Worm (Caenorhabditis elegans): ENCODE results near the gene hmg-5.

DNA sequence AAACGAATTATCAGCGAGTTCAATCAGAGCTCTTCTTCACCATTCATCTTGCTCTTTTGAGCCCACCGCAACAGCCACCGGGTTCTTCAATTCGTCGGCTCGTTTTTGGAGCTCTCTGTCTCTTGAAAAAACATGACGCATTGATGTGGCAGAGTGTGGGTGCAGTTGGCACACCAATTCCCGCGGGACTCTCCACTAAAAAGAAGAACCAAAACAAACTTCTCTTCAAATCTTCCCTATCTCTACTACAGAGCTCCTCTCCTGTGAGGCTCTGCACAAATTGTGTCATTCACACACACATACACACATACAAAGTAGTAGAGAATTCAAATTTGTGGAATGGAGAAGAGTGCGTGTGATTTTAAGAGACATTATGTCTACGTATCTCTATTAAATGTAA is 17.0 kb upstream of the hmg-5 start:
- TF ChIP-seq flt-1 (GFP tag; IDR thresholded peaks at IDR 0.05), result no peak
- TF ChIP-seq ztf-29 (GFP tag; IDR thresholded peaks at IDR 0.05), result no peak
- no peak for TF ChIP-seq ztf-23 (GFP tag; IDR thresholded peaks at IDR 0.05)
- no peak for TF ChIP-seq tab-1 (GFP tag; IDR thresholded peaks at IDR 0.05)
- no peak for TF ChIP-seq T22C8.4 (GFP tag; IDR thresholded peaks at IDR 0.05)

Measured in whole organism, midembryonic.